Worm (Caenorhabditis elegans): Measurements from ENCODE around the gene F08G2.5.

DNA sequence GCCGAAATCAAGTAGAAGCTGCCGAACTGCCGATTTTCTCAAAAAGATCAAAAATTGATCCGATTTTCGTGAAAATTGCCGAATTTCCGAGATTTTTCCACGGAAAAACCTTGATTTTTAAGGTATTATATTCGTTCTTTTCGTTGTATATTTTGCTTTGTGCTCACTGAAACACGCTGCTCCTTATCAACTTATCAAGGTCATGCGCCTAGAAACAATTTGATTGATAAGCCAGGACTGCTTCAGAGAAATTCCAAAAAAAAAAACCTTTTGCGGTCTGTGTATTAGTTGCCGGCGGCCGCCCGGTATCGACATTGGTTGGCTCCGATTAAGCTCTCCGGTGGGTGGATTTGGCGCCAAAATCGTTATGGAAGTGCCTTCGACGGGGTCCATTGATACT is 29.0 kb upstream of the F08G2.5 start:
- TF ChIP-seq ama-1 (optimal IDR thresholded peaks at IDR 0.05) (no peak), R02D3.7 (tag; optimal IDR thresholded peaks at IDR 0.05) (no peak), blmp-1 (tag; optimal IDR thresholded peaks at IDR 0.05; ENCODE audit: insufficient read depth) (no peak), aly-2 (tag; optimal IDR thresholded peaks at IDR 0.05) (no peak)

Data from whole organism, L2 larva.